Fruit fly (Drosophila melanogaster): ENCODE measurements around the gene Rph.

Rph gene

DNA sequence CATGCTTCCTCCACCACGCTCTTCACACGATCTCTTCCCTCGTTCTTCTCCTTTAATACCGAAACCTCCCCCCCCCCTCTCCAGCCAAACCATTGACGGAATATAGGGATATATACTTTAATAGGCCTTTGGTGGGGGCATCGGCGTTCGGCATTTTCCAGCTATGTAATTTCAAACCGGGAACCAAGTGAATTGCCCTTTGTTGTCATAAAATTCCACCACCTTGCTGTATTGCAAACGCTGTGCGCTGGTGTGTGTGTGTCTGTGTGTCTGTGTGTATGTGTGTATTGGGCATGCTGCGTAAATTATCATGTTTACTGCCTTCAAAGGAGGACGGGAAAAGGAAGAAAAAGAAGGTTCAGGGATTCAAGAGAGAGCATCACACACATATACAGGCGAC lies 26.1 kb downstream of the Rph start:
- TF ChIP-seq psq (optimal IDR thresholded peaks at IDR 0.05): no peak
- no peak for TF ChIP-seq CG8478 (optimal IDR thresholded peaks at IDR 0.05)

- no peak for TF ChIP-seq usp (GFP tag; optimal IDR thresholded peaks at IDR 0.05)
- TF ChIP-seq CG8478 (optimal IDR thresholded peaks at IDR 0.05): no peak
- TF ChIP-seq Dll (optimal IDR thresholded peaks at IDR 0.05): no peak
- TF ChIP-seq EcR (GFP tag; optimal IDR thresholded peaks at IDR 0.05): no peak
- TF ChIP-seq pan (optimal IDR thresholded peaks at IDR 0.05): no peak
- no peak for TF ChIP-seq psq (optimal IDR thresholded peaks at IDR 0.05)
These were observed 27.3 kb downstream of the Rph start for dm6 chrX:10729921-10730873.

DNA sequence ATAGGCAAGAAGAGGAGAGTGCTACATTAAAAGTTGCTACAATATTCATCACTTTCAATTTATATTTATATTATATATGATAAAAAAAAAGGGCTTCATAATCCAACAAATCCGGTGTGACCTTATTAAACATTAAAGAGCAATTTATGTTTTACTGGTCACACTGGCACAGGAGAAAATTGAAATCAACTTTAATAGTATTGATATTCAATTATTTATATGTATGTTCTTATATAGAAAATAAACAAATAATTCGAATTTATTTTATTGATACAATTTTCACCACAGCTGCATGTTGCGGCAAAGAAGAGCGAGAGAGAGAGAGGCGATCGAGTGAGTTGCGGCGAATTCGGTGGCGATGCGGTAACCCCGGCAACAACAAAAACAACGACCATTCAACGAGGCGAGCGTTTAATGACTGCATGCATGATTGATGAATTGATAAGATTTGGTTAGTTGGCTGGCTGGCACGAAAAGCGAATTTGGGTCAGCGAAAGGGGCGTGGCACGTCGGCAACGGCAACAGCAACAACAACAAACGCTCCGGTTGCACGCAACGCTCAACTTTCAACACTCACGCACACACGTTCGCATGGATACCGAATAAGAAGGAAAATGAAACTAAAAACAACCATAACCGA lies 28.1 kb downstream of the Rph start:
- no peak for TF ChIP-seq CG8478 (optimal IDR thresholded peaks at IDR 0.05)
- no peak for TF ChIP-seq psq (optimal IDR thresholded peaks at IDR 0.05)
- no peak for TF ChIP-seq pan (optimal IDR thresholded peaks at IDR 0.05)
- TF ChIP-seq usp (GFP tag; optimal IDR thresholded peaks at IDR 0.05): no peak
- no peak for TF ChIP-seq EcR (GFP tag; optimal IDR thresholded peaks at IDR 0.05)
- no peak for TF ChIP-seq Dll (optimal IDR thresholded peaks at IDR 0.05)

DNA sequence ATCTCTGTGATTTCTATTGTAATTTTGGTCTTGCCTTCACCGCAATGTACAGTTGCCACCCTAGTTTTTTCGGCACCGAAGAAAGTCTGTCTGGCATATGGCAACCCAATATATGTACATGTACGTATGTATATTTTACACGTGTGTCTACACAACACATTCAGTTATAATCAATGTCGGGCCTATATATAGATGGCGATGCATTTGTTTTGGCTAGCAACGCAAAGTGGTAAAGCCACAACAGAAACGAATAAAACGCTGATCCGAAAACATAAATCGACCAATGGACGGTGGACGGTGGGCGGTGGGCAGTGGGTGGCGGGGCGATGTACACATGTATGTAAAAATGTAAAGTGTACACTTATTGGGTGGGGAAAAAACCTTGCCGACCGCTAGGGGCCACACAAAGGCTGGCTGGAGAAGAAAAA lies 28.9 kb downstream of the Rph start:
- TF ChIP-seq EcR (GFP tag; optimal IDR thresholded peaks at IDR 0.05): no peak
- TF ChIP-seq usp (GFP tag; optimal IDR thresholded peaks at IDR 0.05): no peak
- no peak for TF ChIP-seq Dll (optimal IDR thresholded peaks at IDR 0.05)
- no peak for TF ChIP-seq CG8478 (optimal IDR thresholded peaks at IDR 0.05)
- TF ChIP-seq pan (optimal IDR thresholded peaks at IDR 0.05): no peak
- TF ChIP-seq psq (optimal IDR thresholded peaks at IDR 0.05): no peak

- TF ChIP-seq CG8478 (optimal IDR thresholded peaks at IDR 0.05) (no peak), EcR (GFP tag; optimal IDR thresholded peaks at IDR 0.05) (no peak), usp (GFP tag; optimal IDR thresholded peaks at IDR 0.05) (no peak), pan (optimal IDR thresholded peaks at IDR 0.05) (no peak), Dll (optimal IDR thresholded peaks at IDR 0.05) (no peak), psq (optimal IDR thresholded peaks at IDR 0.05) (no peak)
These were observed 29.4 kb downstream of the Rph start for dm6 chrX:10728024-10728423.

dm6 chrX:10727318-10727717 lies 30.1 kb downstream of the Rph start:
- TF ChIP-seq psq (optimal IDR thresholded peaks at IDR 0.05) (no peak), usp (GFP tag; optimal IDR thresholded peaks at IDR 0.05) (no peak), EcR (GFP tag; optimal IDR thresholded peaks at IDR 0.05) (no peak), Dll (optimal IDR thresholded peaks at IDR 0.05) (no peak), CG8478 (optimal IDR thresholded peaks at IDR 0.05) (no peak), pan (optimal IDR thresholded peaks at IDR 0.05) (no peak)

- no peak for TF ChIP-seq CG8478 (optimal IDR thresholded peaks at IDR 0.05)
These were observed 31.3 kb downstream of the Rph start for dm6 chrX:10726105-10726694.

- TF ChIP-seq EcR (GFP tag; optimal IDR thresholded peaks at IDR 0.05): no peak
- TF ChIP-seq pan (optimal IDR thresholded peaks at IDR 0.05): no peak
- no peak for TF ChIP-seq CG8478 (optimal IDR thresholded peaks at IDR 0.05)
- TF ChIP-seq Dll (optimal IDR thresholded peaks at IDR 0.05): no peak
- no peak for TF ChIP-seq psq (optimal IDR thresholded peaks at IDR 0.05)
- TF ChIP-seq usp (GFP tag; optimal IDR thresholded peaks at IDR 0.05): no peak
These were observed 33.8 kb downstream of the Rph start for dm6 chrX:10723488-10724254.

DNA sequence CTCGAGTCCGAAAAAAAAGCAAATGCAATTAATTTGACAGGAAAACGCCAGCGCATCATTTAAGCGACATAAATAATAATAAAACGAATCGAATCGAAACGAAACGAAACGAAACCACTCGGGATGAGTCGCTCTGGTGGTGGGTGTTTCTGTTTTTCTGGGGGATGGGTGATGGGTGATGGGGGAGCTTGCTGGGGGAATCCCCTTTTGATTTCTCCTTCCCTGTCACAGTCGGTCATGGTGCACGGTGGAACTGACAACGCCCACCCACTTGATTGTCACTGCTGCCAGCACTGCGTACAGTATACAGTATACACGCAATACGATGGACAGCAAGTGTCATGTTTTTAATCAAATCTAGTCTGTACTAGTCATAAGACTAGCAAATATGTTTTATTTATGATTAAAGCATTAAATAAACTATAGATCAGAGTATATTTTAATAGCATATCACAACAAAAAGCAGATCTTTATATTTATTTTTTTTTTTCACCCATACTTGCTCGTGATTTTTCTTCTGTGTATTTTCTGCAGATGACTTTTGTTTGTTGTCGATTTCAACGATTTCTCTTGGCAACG lies 35.5 kb downstream of the Rph start:
- TF ChIP-seq usp (GFP tag; optimal IDR thresholded peaks at IDR 0.05): no peak
- TF ChIP-seq Dll (optimal IDR thresholded peaks at IDR 0.05): no peak
- TF ChIP-seq CG8478 (optimal IDR thresholded peaks at IDR 0.05): no peak
- TF ChIP-seq EcR (GFP tag; optimal IDR thresholded peaks at IDR 0.05): no peak
- TF ChIP-seq pan (optimal IDR thresholded peaks at IDR 0.05): no peak
- no peak for TF ChIP-seq psq (optimal IDR thresholded peaks at IDR 0.05)

DNA sequence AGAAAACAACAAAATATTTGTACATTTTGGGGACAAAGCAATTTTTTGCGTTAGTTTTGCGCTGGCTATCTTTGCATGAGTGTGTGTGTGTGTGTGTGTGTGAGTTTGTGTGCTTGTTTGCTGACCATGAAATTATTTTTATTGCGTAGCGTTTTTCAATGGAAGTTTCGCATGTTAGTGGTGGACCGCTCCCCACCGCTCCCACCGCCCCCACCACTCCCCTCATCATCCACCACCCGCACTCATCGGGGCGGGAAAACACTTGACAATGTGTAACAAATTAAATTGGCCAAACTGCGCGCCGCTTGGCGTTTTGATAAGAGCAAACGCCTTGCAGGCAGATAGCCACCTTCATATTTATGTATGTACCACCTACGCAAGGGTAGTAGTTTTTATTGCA lies 38.2 kb downstream of the Rph start:
- TF ChIP-seq Dll (optimal IDR thresholded peaks at IDR 0.05) (no peak), CG8478 (optimal IDR thresholded peaks at IDR 0.05) (no peak), usp (GFP tag; optimal IDR thresholded peaks at IDR 0.05) (no peak), psq (optimal IDR thresholded peaks at IDR 0.05) (no peak), pan (optimal IDR thresholded peaks at IDR 0.05) (no peak), EcR (GFP tag; optimal IDR thresholded peaks at IDR 0.05) (no peak)

DNA sequence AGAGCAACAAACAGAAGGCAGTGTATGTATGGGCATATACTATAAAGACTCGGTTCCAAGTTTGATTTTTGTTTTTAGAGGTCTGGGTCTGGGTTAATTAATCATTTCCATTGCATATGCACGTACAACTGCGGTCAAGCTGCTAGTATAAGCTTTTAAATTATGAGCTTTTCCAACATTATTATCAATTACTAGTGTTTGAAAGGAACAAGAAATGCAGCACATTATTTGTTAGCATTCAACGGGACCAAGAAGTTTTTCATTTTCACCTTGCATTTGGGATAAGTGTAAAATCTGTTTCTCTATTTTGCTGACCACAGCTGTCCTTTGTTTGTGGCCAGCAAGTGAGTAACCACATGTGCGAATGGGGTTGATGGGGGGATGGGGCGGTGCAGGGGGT lies 39.6 kb downstream of the Rph start:
- no peak for TF ChIP-seq psq (optimal IDR thresholded peaks at IDR 0.05)
- no peak for TF ChIP-seq pan (optimal IDR thresholded peaks at IDR 0.05)
- TF ChIP-seq Dll (optimal IDR thresholded peaks at IDR 0.05): no peak
- TF ChIP-seq usp (GFP tag; optimal IDR thresholded peaks at IDR 0.05): no peak
- TF ChIP-seq EcR (GFP tag; optimal IDR thresholded peaks at IDR 0.05): no peak
- no peak for TF ChIP-seq CG8478 (optimal IDR thresholded peaks at IDR 0.05)
